Worm (Caenorhabditis elegans): ENCODE results near the gene ZK757.1.

DNA sequence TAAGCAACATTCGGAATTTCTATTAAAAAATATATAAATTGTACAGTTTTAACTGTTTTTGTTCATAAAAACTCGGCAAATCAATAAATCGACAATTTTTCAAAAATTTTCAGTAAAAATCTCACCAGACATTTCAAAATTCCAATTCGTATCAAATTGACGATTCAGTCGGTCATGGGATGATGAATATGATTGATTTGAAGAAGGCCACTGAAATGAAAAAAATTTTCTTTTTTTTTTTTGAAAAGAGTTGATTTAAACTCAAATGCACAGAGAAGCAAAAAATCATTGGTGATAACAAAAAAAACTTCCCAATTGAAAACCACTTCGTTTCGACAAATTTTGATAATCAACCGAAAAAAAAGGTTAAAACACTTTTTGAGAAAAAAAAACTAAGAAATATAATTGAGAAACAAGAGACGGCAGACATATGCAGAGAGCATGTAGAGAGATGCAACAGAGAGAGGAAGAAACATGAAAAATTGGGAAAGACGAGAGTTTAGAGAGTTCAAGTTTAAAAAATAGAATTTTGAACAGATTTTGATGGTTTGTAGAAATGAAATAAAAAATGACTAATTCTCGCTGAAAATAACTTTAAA lies 32.9 kb upstream of the ZK757.1 start:
- TF ChIP-seq ztf-11 (tag; optimal IDR thresholded peaks at IDR 0.05) (no peak), lin-13 (GFP tag; optimal IDR thresholded peaks at IDR 0.05) (no peak), snpc-4 (tag; optimal IDR thresholded peaks at IDR 0.05) (no peak), zag-1 (tag; optimal IDR thresholded peaks at IDR 0.05) (no peak), mdl-1 (tag; optimal IDR thresholded peaks at IDR 0.05) (no peak), ceh-16 (tag; optimal IDR thresholded peaks at IDR 0.05) (no peak), Y55F3AM.14 (GFP tag; optimal IDR thresholded peaks at IDR 0.05) (no peak), nhr-23 (tag; optimal IDR thresholded peaks at IDR 0.05) (no peak)

Measured in whole organism, L2 larva.